Worm (Caenorhabditis elegans): ENCODE measurements around the gene nhr-272.

- TF ChIP-seq elt-2 (tag; optimal IDR thresholded peaks at IDR 0.05), result no peak
- TF ChIP-seq tbx-2 (tag; optimal IDR thresholded peaks at IDR 0.05), result no peak
- no peak for TF ChIP-seq nhr-11 (tag; optimal IDR thresholded peaks at IDR 0.05)
Observed at ce11 chrX:12712353-12712752, 7.7 kb upstream of the nhr-272 start, which contains the start of gene rgs-2.

Measured in whole organism, late embryonic.